Worm (Caenorhabditis elegans): ENCODE results near the gene ZK829.3.

ZK829.3 gene

DNA sequence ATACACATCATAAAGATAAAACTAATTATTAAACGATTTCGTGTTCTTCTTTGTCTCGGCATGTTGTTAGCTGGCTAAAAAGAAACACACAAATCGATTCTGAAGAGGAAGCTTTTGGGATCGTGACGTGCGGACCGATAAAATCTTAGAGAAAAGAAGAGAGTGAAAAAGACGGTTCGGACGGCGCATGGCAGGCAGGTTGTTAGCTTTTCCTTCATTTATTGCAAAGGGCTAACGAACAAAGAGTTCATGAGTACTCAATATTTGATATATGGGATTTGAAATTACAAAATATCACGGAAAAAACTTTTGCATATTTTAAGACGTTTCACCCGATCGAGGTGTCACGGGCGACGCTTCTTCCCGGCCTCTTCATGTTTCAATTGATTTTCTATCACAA is at the start of gene ZK829.3:
TSS of gene ZK829.3 (minus strand) at position 101 of the 400 bp plus-strand sequence.
- no peak for TF ChIP-seq pes-1 (GFP tag; IDR thresholded peaks at IDR 0.05)
- no peak for TF ChIP-seq ceh-13 (GFP tag; optimal IDR thresholded peaks at IDR 0.05)
- TF ChIP-seq hmg-4 (GFP tag; optimal IDR thresholded peaks at IDR 0.05) = no peak
- no peak for TF ChIP-seq ceh-36 (tag; optimal IDR thresholded peaks at IDR 0.05)
- no peak for TF ChIP-seq ama-1 (optimal IDR thresholded peaks at IDR 0.05)
- TF ChIP-seq tbx-11 (GFP tag; IDR thresholded peaks at IDR 0.05) = no peak
- TF ChIP-seq tbx-37 (GFP tag; conservative IDR thresholded peaks at IDR 0.05) = no peak
- TF ChIP-seq tra-4 (tag; optimal IDR thresholded peaks at IDR 0.05) = no peak
- no peak for TF ChIP-seq aly-1 (tag; optimal IDR thresholded peaks at IDR 0.05)
- TF ChIP-seq hmbx-1 (tag; optimal IDR thresholded peaks at IDR 0.05) = no peak
- TF ChIP-seq F13C5.2 (tag; optimal IDR thresholded peaks at IDR 0.05) = no peak
- no peak for TF ChIP-seq ets-7 (tag; optimal IDR thresholded peaks at IDR 0.05)

DNA sequence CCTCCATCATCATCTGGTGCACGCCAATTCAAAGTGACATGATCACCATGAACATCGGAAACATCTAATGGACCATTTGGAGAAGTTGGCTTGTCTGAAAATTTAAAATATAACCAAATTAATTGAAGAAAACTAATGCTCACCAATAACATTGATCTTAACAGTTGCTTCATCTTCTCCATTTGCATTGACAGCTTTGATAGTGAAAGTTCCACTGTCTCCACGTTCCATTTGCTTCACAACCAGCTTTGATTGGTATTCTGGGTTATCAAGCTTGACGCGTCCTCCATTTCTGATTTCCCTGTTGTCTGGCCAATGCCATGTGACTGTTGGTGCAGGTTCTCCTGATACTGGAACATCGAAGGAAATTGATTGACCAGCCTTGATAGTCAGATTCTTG is 40.9 kb upstream of the ZK829.3 start:
- TF ChIP-seq hmbx-1 (tag; optimal IDR thresholded peaks at IDR 0.05) (no peak), F13C5.2 (tag; optimal IDR thresholded peaks at IDR 0.05) (no peak)

DNA sequence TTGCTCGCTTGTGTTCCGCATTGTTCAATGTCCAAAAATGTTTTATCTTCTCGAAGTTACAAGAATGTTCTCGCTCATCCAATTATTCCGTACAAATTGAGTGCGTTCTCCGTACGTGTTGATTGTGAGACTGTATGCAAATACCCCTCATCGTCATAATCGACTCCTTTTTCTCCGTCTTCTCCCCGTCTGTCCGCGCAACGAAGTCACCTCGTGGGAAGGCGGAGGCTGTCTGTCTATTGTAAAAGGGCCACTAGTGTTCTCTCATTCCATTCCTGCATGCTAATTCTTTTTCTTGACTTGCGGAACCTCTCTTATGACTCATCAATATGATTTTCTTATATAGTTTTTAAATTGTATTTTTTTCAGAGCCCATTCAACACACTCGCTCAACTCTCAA is 24.6 kb upstream of the ZK829.3 start, which contains the start of gene ZK829.9:
TSS of gene ZK829.9 (plus strand) at position 364 of the 400 bp plus-strand sequence.
- no peak for TF ChIP-seq tbx-11 (GFP tag; IDR thresholded peaks at IDR 0.05)
- TF ChIP-seq hnd-1 (tag; optimal IDR thresholded peaks at IDR 0.05) = no peak
- TF ChIP-seq aly-1 (tag; optimal IDR thresholded peaks at IDR 0.05) = no peak
- no peak for TF ChIP-seq F13C5.2 (tag; optimal IDR thresholded peaks at IDR 0.05)
- no peak for TF ChIP-seq hmbx-1 (tag; optimal IDR thresholded peaks at IDR 0.05)
- TF ChIP-seq ceh-36 (tag; optimal IDR thresholded peaks at IDR 0.05) = no peak
- TF ChIP-seq tbx-37 (GFP tag; conservative IDR thresholded peaks at IDR 0.05) = no peak
- no peak for TF ChIP-seq ets-7 (tag; optimal IDR thresholded peaks at IDR 0.05)
- TF ChIP-seq B0310.2 (tag; optimal IDR thresholded peaks at IDR 0.05) = no peak

DNA sequence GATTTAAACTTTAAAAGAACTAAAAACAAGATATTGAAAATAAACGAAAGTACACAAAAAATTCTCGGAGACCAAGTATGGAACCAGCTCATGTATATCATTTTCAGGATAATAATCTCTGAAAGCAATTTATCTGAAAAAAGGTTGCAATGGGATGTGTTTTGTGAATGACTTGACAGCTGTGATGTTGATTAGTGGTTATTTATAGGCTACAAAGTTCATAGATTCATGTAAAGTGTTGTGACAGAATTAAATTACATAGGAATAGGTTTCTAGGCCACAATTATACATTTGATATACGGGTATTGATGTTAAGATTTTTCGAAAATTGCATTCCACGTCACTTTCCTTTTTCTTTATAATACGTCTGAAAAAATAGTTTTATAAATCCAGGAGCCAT is 19.8 kb upstream of the ZK829.3 start, which contains the start of gene srj-1:
TSS of gene srj-1 (minus strand) at position 101 of the 400 bp plus-strand sequence.
- no peak for TF ChIP-seq tra-4 (tag; optimal IDR thresholded peaks at IDR 0.05)

DNA sequence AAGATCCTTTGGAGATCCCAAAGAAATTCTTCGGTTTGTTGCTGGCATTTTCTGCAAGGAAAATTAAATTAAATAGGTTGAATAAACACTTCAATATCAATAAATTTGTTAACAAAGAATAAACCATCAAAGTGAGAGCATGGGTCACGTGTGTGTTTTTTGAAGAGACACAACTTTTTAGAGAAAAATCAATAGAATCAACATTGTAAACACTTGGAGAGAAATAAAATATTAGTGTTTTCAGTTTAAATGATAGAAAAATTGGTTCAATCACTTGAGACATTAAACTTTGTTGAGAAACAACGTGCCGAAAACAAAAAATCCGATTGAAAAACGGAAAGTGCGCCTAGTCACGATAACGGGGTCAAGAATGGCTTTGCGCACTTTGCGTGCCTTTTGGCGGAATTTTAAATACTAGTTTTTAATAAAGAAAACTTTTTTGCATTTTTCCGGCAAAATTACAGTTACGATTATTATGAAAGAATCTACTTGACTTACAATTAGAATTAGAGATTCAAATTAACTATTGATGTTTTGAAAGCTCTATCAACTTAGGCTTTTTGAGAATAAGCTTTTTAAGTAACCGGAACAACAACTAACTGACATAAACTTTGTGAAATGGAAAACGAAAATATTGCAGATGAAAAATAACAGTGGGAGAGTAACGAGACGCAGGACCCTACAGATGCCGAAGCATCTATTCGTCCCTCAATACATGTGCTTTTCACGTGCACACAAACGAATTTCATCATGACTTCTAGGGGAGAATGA is 16.1 kb upstream of the ZK829.3 start, which contains the start of gene ZK829.7:
TSS of gene ZK829.7 (minus strand) at position 51 of the 771 bp plus-strand sequence.
- TF ChIP-seq ama-1 (optimal IDR thresholded peaks at IDR 0.05) (no peak), tra-4 (tag; optimal IDR thresholded peaks at IDR 0.05) (no peak), flt-1 (GFP tag; IDR thresholded peaks at IDR 0.05) (peak; percentile 42; the same call in 1 of the 2 replicates), F13C5.2 (tag; optimal IDR thresholded peaks at IDR 0.05) (no peak), ceh-13 (GFP tag; optimal IDR thresholded peaks at IDR 0.05) (no peak)

DNA sequence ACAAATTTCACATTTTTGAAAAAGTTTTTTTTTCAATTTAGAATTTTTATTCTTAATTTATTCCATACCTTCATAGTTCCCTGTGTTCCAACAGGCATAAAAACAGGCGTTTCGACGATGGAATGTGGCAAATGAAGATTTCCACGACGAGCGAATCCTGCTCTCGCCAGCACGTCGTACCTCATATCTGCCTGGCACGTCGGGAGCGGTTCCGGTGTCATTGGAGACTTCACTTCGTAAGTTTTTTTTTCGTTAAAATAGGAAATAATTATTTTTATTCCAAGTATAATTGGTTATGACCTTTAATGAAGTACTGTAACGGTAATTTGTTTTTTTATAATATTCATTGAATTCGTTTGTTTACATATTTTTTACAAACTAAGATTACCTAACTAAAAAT is 14.1 kb upstream of the ZK829.3 start, which contains the start of gene tgt-1:
TSS of gene tgt-1 (minus strand) at position 232 of the 400 bp plus-strand sequence.
- TF ChIP-seq pes-1 (GFP tag; IDR thresholded peaks at IDR 0.05) (no peak), ceh-36 (tag; optimal IDR thresholded peaks at IDR 0.05) (no peak), ets-7 (tag; optimal IDR thresholded peaks at IDR 0.05) (no peak), ama-1 (optimal IDR thresholded peaks at IDR 0.05) (no peak), tbx-11 (GFP tag; IDR thresholded peaks at IDR 0.05) (no peak), hnd-1 (tag; optimal IDR thresholded peaks at IDR 0.05) (no peak), F13C5.2 (tag; optimal IDR thresholded peaks at IDR 0.05) (no peak), scrt-1 (GFP tag; IDR thresholded peaks at IDR 0.05) (no peak), aly-1 (tag; optimal IDR thresholded peaks at IDR 0.05) (no peak), hmg-4 (GFP tag; optimal IDR thresholded peaks at IDR 0.05) (no peak), B0310.2 (tag; optimal IDR thresholded peaks at IDR 0.05) (no peak), ceh-13 (GFP tag; optimal IDR thresholded peaks at IDR 0.05) (no peak), tra-4 (tag; optimal IDR thresholded peaks at IDR 0.05) (no peak), sea-1 (GFP tag; conservative IDR thresholded peaks at IDR 0.05) (no peak), tbx-37 (GFP tag; conservative IDR thresholded peaks at IDR 0.05) (no peak), hmbx-1 (tag; optimal IDR thresholded peaks at IDR 0.05) (no peak), flt-1 (GFP tag; IDR thresholded peaks at IDR 0.05) (no peak)

DNA sequence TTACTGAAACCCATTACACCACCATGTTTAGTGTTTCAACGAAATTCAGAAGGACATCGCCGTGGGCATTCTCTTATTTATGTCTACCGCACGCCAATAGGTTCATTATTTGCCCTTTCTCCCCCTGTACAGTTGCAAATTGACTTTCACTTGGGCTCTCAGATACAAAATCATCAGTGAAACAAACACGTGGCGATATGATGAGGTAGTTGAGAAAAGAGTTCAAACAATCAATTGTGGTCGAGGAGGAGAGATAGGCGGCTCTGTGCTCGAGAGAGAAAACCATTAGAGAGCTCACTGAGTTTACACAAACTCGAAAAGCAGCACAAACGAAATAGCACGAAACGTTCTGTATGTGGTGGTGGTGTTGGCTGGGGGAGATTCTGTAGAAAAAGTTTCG is 11.6 kb upstream of the ZK829.3 start:
- TF ChIP-seq sea-1 (GFP tag; conservative IDR thresholded peaks at IDR 0.05) (no peak), tbx-37 (GFP tag; conservative IDR thresholded peaks at IDR 0.05) (no peak), hmg-4 (GFP tag; optimal IDR thresholded peaks at IDR 0.05) (no peak), flt-1 (GFP tag; IDR thresholded peaks at IDR 0.05) (no peak), hnd-1 (tag; optimal IDR thresholded peaks at IDR 0.05) (no peak), ceh-36 (tag; optimal IDR thresholded peaks at IDR 0.05) (no peak), tra-4 (tag; optimal IDR thresholded peaks at IDR 0.05) (no peak), B0310.2 (tag; optimal IDR thresholded peaks at IDR 0.05) (no peak), ama-1 (optimal IDR thresholded peaks at IDR 0.05) (no peak), ceh-13 (GFP tag; optimal IDR thresholded peaks at IDR 0.05) (no peak), ets-7 (tag; optimal IDR thresholded peaks at IDR 0.05) (no peak), F13C5.2 (tag; optimal IDR thresholded peaks at IDR 0.05) (no peak), hmbx-1 (tag; optimal IDR thresholded peaks at IDR 0.05) (no peak), tbx-11 (GFP tag; IDR thresholded peaks at IDR 0.05) (no peak), scrt-1 (GFP tag; IDR thresholded peaks at IDR 0.05) (no peak), pes-1 (GFP tag; IDR thresholded peaks at IDR 0.05) (no peak), aly-1 (tag; optimal IDR thresholded peaks at IDR 0.05) (no peak)

DNA sequence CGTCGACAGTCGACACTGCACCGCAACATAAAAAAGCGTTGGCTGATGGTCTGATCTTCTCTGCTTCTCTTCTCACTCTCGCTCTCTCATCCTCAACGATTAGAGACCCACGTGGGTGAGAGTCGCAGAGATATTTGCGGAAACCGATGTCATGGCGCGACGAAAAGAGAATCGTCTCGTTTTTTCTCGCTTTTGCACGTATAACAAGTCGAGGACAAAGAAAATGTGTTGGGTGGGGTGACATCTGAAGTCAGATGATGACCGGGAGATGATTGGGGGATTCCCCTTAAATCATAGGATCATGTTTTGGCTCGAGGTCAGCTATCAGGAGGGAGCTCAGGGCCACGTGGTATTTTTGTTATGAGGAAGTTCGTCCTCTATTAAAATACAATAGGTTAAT is 10.9 kb upstream of the ZK829.3 start:
- TF ChIP-seq aly-1 (tag; optimal IDR thresholded peaks at IDR 0.05) (no peak), ceh-13 (GFP tag; optimal IDR thresholded peaks at IDR 0.05) (no peak), hmbx-1 (tag; optimal IDR thresholded peaks at IDR 0.05) (no peak), B0310.2 (tag; optimal IDR thresholded peaks at IDR 0.05) (no peak), tra-4 (tag; optimal IDR thresholded peaks at IDR 0.05) (no peak), tbx-37 (GFP tag; conservative IDR thresholded peaks at IDR 0.05) (no peak), scrt-1 (GFP tag; IDR thresholded peaks at IDR 0.05) (no peak), ama-1 (optimal IDR thresholded peaks at IDR 0.05) (no peak), hnd-1 (tag; optimal IDR thresholded peaks at IDR 0.05) (no peak)
